Worm (Caenorhabditis elegans): ENCODE results near the gene Y49F6B.20.

DNA sequence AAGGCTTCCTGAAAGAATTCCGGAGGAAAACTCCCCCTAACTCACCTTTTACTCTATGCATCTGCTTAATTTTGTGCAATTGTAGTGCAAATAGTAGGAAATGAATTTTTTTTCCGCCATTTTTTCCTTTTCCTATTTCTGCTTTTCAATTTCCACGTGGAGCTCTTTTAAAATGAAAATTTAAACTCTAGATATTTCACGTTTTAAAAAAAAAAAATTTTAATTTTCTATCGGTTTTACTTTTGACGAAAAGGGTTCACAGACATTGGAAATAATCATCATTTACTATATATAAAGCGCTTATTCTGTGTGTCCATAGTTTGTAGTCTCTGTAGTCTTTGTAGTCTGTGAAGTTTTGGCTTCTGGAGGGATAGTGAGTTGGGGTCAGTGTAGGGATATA lies 11.1 kb upstream of the Y49F6B.20 start, which contains the start of gene Y49F6B.8:
- TF ChIP-seq dao-5 (tag; optimal IDR thresholded peaks at IDR 0.05), result no peak
- TF ChIP-seq W03F9.2 (tag; optimal IDR thresholded peaks at IDR 0.05), result no peak
- no peak for TF ChIP-seq him-1 (tag; optimal IDR thresholded peaks at IDR 0.05)
